Fruit fly (Drosophila melanogaster) whole organism, embryonic: ENCODE measurements around the gene Slh.
A peak's percentile ranks its signal among the peaks of the same experiment; 100 is the strongest.

Experiments used
- B-H2 ChIP-seq: fragments of 200-800 bp; sonication (Bioruptor generic); optimal IDR thresholded peaks from 2 replicates; lab custom pipeline; 2018; ENCODE audit warnings: missing biosample characterization, mild to moderate bottlenecking, missing genetic modification characterization
- Blimp-1 ChIP-seq: fragments of 200-800 bp; sonication (Bioruptor generic); optimal IDR thresholded peaks from 3 replicates; lab custom pipeline; 2018; ENCODE audit warnings: missing biosample characterization, missing genetic modification characterization, mild to moderate bottlenecking, moderate library complexity, missing genetic modification reagents
- C15 ChIP-seq: fragments of 200-800 bp; sonication (Bioruptor generic); IDR thresholded peaks from 3 replicates; pipeline ENCODE4 v1.3.6; 2022; ENCODE audit warnings: missing biosample characterization, missing genetic modification characterization
- CG1024 ChIP-seq: fragments of 200-800 bp; sonication (Bioruptor generic); IDR thresholded peaks from 2 replicates; pipeline ENCODE4 v1.3.6; 2022; ENCODE audit warnings: missing biosample characterization, missing genetic modification characterization
- CG10267 ChIP-seq: fragments of 200-800 bp; sonication (Bioruptor generic); optimal IDR thresholded peaks from 2 replicates; lab custom pipeline; 2018; ENCODE audit warnings: missing biosample characterization, mild to moderate bottlenecking, missing genetic modification characterization, moderate library complexity
- CG11398 ChIP-seq: fragments of 200-800 bp; sonication (Bioruptor generic); optimal IDR thresholded peaks from 2 replicates; lab custom pipeline; 2016; ENCODE audit warnings: missing biosample characterization, missing genetic modification characterization
- CG11504 ChIP-seq: fragments of 200-800 bp; sonication (Bioruptor generic); optimal IDR thresholded peaks from 3 replicates; lab custom pipeline; 2019; ENCODE audit warnings: missing biosample characterization, mild to moderate bottlenecking, missing genetic modification characterization, moderate library complexity
- CG11560 ChIP-seq: fragments of 200-800 bp; sonication (Bioruptor generic); IDR thresholded peaks from 3 replicates; pipeline ENCODE4 v1.3.6; 2022; ENCODE audit warnings: missing biosample characterization, missing genetic modification characterization
- CG12071 ChIP-seq: fragments of 200-800 bp; sonication (Bioruptor generic); optimal IDR thresholded peaks from 3 replicates; lab custom pipeline; 2018; ENCODE audit warnings: missing biosample characterization, mild to moderate bottlenecking, missing genetic modification characterization
- CG12659 ChIP-seq: fragments of 200-800 bp; sonication (Bioruptor generic); optimal IDR thresholded peaks from 3 replicates; lab custom pipeline; 2017; ENCODE audit warnings: mild to moderate bottlenecking, missing biosample characterization, missing genetic modification reagents, missing genetic modification characterization
- CG12942 ChIP-seq: fragments of 200-800 bp; sonication (Bioruptor generic); optimal IDR thresholded peaks from 3 replicates; lab custom pipeline; 2016; ENCODE audit warnings: missing biosample characterization, missing genetic modification characterization
- CG13287 ChIP-seq: fragments of 200-800 bp; sonication (Bioruptor generic); IDR thresholded peaks from 2 replicates; pipeline ENCODE4 v1.3.6; 2022; ENCODE audit warnings: missing biosample characterization, missing genetic modification characterization; ENCODE audit not compliant: partially characterized antibody
- CG14965 ChIP-seq: fragments of 200-800 bp; sonication (Bioruptor generic); optimal IDR thresholded peaks from 2 replicates; lab custom pipeline; 2016; ENCODE audit warnings: missing biosample characterization, missing genetic modification characterization, borderline replicate concordance
- CG17361 ChIP-seq: fragments of 200-800 bp; sonication (Bioruptor generic); IDR thresholded peaks from 3 replicates; pipeline ENCODE4 v1.3.6; 2022; ENCODE audit warnings: missing biosample characterization, missing genetic modification characterization
- CG17568 ChIP-seq: fragments of 200-800 bp; sonication (Bioruptor generic); optimal IDR thresholded peaks from 2 replicates; lab custom pipeline; 2018; ENCODE audit warnings: missing biosample characterization, mild to moderate bottlenecking, missing genetic modification characterization, moderate library complexity
- CG1832 ChIP-seq: fragments of 200-800 bp; sonication (Bioruptor generic); optimal IDR thresholded peaks from 2 replicates; lab custom pipeline; 2017; ENCODE audit warnings: missing biosample characterization, mild to moderate bottlenecking, missing genetic modification characterization, inconsistent platforms
- CG31365 ChIP-seq: fragments of 200-800 bp; sonication (Bioruptor generic); optimal IDR thresholded peaks from 2 replicates; lab custom pipeline; 2018; ENCODE audit warnings: missing biosample characterization, mild to moderate bottlenecking, missing genetic modification characterization
- CG31441 ChIP-seq: fragments of 200-800 bp; sonication (Bioruptor generic); IDR thresholded peaks from 2 replicates; pipeline ENCODE4 v1.3.6; 2022; ENCODE audit warnings: missing biosample characterization, missing genetic modification characterization
- CG4282 ChIP-seq: fragments of 200-800 bp; sonication (Bioruptor generic); optimal IDR thresholded peaks from 2 replicates; lab custom pipeline; 2016; ENCODE audit warnings: missing biosample characterization, missing genetic modification characterization
- CG43689 ChIP-seq: fragments of 200-800 bp; sonication (Bioruptor generic); IDR thresholded peaks from 2 replicates; pipeline ENCODE4 v1.3.6; 2022; ENCODE audit warnings: missing biosample characterization, missing genetic modification characterization
- CG6791 ChIP-seq: fragments of 200-800 bp; sonication (Bioruptor generic); IDR thresholded peaks from 3 replicates; pipeline ENCODE4 v1.3.6; 2022; ENCODE audit warnings: missing biosample characterization, missing genetic modification characterization; ENCODE audit not compliant: partially characterized antibody
- CG7745 ChIP-seq: fragments of 200-800 bp; sonication (Bioruptor generic); optimal IDR thresholded peaks from 2 replicates; lab custom pipeline; 2018; ENCODE audit warnings: missing biosample characterization, mild to moderate bottlenecking, missing genetic modification characterization, moderate library complexity
- CG8388 ChIP-seq: fragments of 200-800 bp; sonication (Bioruptor generic); optimal IDR thresholded peaks from 2 replicates; lab custom pipeline; 2019; ENCODE audit warnings: missing biosample characterization, mild to moderate bottlenecking, missing genetic modification characterization, moderate library complexity
- CG8924 ChIP-seq: fragments of 200-800 bp; optimal IDR thresholded peaks from 3 replicates; lab custom pipeline; 2019; ENCODE audit warnings: missing biosample characterization, mild to moderate bottlenecking, missing genetic modification characterization, moderate library complexity
- CoRest ChIP-seq: fragments of 200-800 bp; sonication (Bioruptor generic); optimal IDR thresholded peaks from 3 replicates; lab custom pipeline; 2018; ENCODE audit warnings: missing biosample characterization, mild to moderate bottlenecking, missing genetic modification characterization, moderate library complexity
- E2f2 ChIP-seq: fragments of 200-800 bp; sonication (Bioruptor generic); IDR thresholded peaks from 2 replicates; pipeline ENCODE4 v1.3.6; 2022; ENCODE audit warnings: missing biosample characterization, missing genetic modification characterization
- Gug ChIP-seq: fragments of 200-800 bp; sonication (Bioruptor generic); IDR thresholded peaks from 4 replicates; pipeline ENCODE4 v1.3.6; 2022; ENCODE audit warnings: missing biosample characterization, missing genetic modification characterization
- Hand ChIP-seq: fragments of 200-800 bp; sonication (Bioruptor generic); optimal IDR thresholded peaks from 2 replicates; lab custom pipeline; 2017; ENCODE audit warnings: mild to moderate bottlenecking, missing biosample characterization, missing genetic modification reagents, missing genetic modification characterization
- Mad ChIP-seq: fragments of 200-800 bp; sonication (Bioruptor generic); optimal IDR thresholded peaks from 2 replicates; lab custom pipeline; 2016; ENCODE audit warnings: missing biosample characterization, missing genetic modification characterization
- Neu2 ChIP-seq: fragments of 200-800 bp; sonication (Bioruptor generic); optimal IDR thresholded peaks from 3 replicates; lab custom pipeline; 2016; ENCODE audit warnings: missing biosample characterization, missing genetic modification characterization, borderline replicate concordance
- Oli ChIP-seq: fragments of 200-800 bp; sonication (Bioruptor generic); optimal IDR thresholded peaks from 2 replicates; lab custom pipeline; 2018; ENCODE audit warnings: missing biosample characterization, mild to moderate bottlenecking, missing genetic modification characterization, moderate library complexity
- ase ChIP-seq: fragments of 200-800 bp; sonication (Bioruptor generic); IDR thresholded peaks from 3 replicates; pipeline ENCODE4 v1.3.6; 2022; ENCODE audit warnings: missing biosample characterization, missing genetic modification characterization
- cg ChIP-seq: fragments of 200-800 bp; sonication (Bioruptor generic); optimal IDR thresholded peaks from 3 replicates; lab custom pipeline; 2019; ENCODE audit warnings: missing biosample characterization, mild to moderate bottlenecking, missing genetic modification characterization, moderate library complexity
- chif ChIP-seq, 2 experiments: fragments of 200-800 bp; sonication (Bioruptor generic); optimal IDR thresholded peaks; 3 replicates each; lab custom pipeline; 2016; ENCODE audit warnings: missing biosample characterization in 2 of 2, missing genetic modification characterization in 2 of 2
- corto ChIP-seq: fragments of 200-800 bp; sonication (Bioruptor generic); optimal IDR thresholded peaks from 2 replicates; lab custom pipeline; 2016; ENCODE audit warnings: missing biosample characterization, mild to moderate bottlenecking, missing genetic modification characterization, moderate library complexity
- danr ChIP-seq: fragments of 200-800 bp; sonication (Bioruptor generic); IDR thresholded peaks from 2 replicates; pipeline ENCODE4 v1.3.6; 2022; ENCODE audit warnings: missing biosample characterization, missing genetic modification characterization
- dmrt11E ChIP-seq: fragments of 200-800 bp; sonication (Bioruptor generic); optimal IDR thresholded peaks from 3 replicates; lab custom pipeline; 2018; ENCODE audit warnings: missing biosample characterization, mild to moderate bottlenecking, missing genetic modification characterization, moderate library complexity
- fu2 ChIP-seq: fragments of 200-800 bp; sonication (Bioruptor generic); optimal IDR thresholded peaks from 2 replicates; lab custom pipeline; 2016; ENCODE audit warnings: missing biosample characterization, missing genetic modification characterization
- gem ChIP-seq: fragments of 200-800 bp; sonication (Bioruptor generic); optimal IDR thresholded peaks from 2 replicates; lab custom pipeline; 2019; ENCODE audit warnings: missing biosample characterization, mild to moderate bottlenecking, missing genetic modification characterization, moderate library complexity
- gt ChIP-seq: fragments of 200-800 bp; sonication (Bioruptor generic); IDR thresholded peaks from 2 replicates; pipeline ENCODE4 v1.3.6; 2022; ENCODE audit warnings: missing biosample characterization, missing genetic modification characterization
- lbe ChIP-seq: fragments of 200-800 bp; sonication (Bioruptor generic); optimal IDR thresholded peaks from 2 replicates; lab custom pipeline; 2016; ENCODE audit warnings: missing biosample characterization, mild to moderate bottlenecking, missing genetic modification characterization
- lola ChIP-seq, 3 experiments: fragments of >200 bp in 2 of 3; fragments of 200-800 bp in 1 of 3; sonication (Bioruptor generic) in 1 of 3; optimal IDR thresholded peaks; 2 replicates each; lab custom pipeline; 2017 to 2019; ENCODE audit warnings: missing biosample characterization in 3 of 3, missing genetic modification characterization in 3 of 3, mild to moderate bottlenecking in 1 of 3, moderate library complexity in 1 of 3
- nom ChIP-seq: fragments of 200-800 bp; sonication (Bioruptor generic); optimal IDR thresholded peaks from 2 replicates; lab custom pipeline; 2017; ENCODE audit warnings: missing biosample characterization, missing genetic modification characterization, mild to moderate bottlenecking, moderate library complexity, missing genetic modification reagents
- pfk ChIP-seq: fragments of 200-800 bp; sonication (Bioruptor generic); optimal IDR thresholded peaks from 2 replicates; lab custom pipeline; 2018; ENCODE audit warnings: missing biosample characterization, mild to moderate bottlenecking, missing genetic modification characterization, moderate library complexity
- pros ChIP-seq: fragments of 200-800 bp; sonication (Bioruptor generic); optimal IDR thresholded peaks from 3 replicates; lab custom pipeline; 2019; ENCODE audit warnings: missing biosample characterization, mild to moderate bottlenecking, missing genetic modification characterization, moderate library complexity
- pum ChIP-seq: fragments of 200-800 bp; sonication (Bioruptor generic); optimal IDR thresholded peaks from 2 replicates; lab custom pipeline; 2016; ENCODE audit warnings: missing biosample characterization, missing genetic modification characterization
- sens ChIP-seq: fragments of 200-800 bp; sonication (Bioruptor generic); peaks from one replicate; lab custom pipeline; 2016; ENCODE audit warnings: missing biosample characterization, missing genetic modification characterization
- tll ChIP-seq, 2 experiments: fragments of 200-800 bp in 1 of 2; fragments of >200 bp in 1 of 2; sonication (Bioruptor generic) in 1 of 2; optimal IDR thresholded peaks; 2 replicates each; lab custom pipeline; 2017 to 2019; ENCODE audit warnings: missing biosample characterization in 2 of 2, missing genetic modification characterization in 2 of 2, mild to moderate bottlenecking in 1 of 2, moderate library complexity in 1 of 2
- ttk ChIP-seq: fragments of 200-800 bp; sonication (Bioruptor generic); IDR thresholded peaks from 2 replicates; pipeline ENCODE4 v2.1.2; 2022; ENCODE audit warnings: missing biosample characterization, missing genetic modification characterization
- vvl ChIP-seq: fragments of 200-800 bp; sonication (Bioruptor generic); IDR thresholded peaks from 2 replicates; pipeline ENCODE4 v1.3.6; 2022; ENCODE audit warnings: missing biosample characterization, missing genetic modification characterization
- zfh2 ChIP-seq: fragments of 200-800 bp; sonication (Bioruptor generic); optimal IDR thresholded peaks from 2 replicates; lab custom pipeline; 2016; ENCODE audit warnings: missing biosample characterization, missing genetic modification characterization

Gene Slh

DNA sequence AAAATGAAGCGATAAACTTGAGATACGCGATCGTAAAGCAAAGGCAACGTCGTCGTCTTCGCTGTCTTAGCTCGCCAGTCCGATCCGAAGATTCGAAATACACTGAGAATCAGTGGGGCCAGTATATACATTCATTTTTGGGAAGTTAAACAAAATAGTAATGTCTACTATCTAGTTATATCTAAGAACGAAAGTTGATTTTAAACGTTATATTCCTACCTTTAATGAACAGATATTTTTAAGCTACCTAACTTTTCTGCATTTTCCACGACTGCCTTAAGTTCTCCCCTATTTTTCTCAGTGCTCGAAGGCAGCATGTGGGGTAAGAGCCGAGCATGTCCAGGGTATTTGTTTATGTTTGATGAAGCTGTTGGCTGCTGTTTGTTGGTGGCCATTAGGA lies 5.6 kb downstream of the Slh start (continued):
- TF ChIP-seq nom = peak; percentile 58
- TF ChIP-seq lola (GFP tag; optimal IDR thresholded peaks at IDR 0.05; lab: Kevin White, UChicago) = peak in 1 of 3 experiments; percentile 38
- TF ChIP-seq Neu2 (GFP tag; lab: Kevin White, UChicago) = no peak
- no peak for TF ChIP-seq CG8924 (tag; lab: Kevin White, UChicago)
- TF ChIP-seq chif (GFP tag; optimal IDR thresholded peaks at IDR 0.05; lab: Kevin White, UChicago) = peak in 1 of 2 experiments; percentile 14
- TF ChIP-seq Hand (GFP tag; lab: Kevin White, UChicago) = no peak
- TF ChIP-seq lbe (GFP tag; lab: Kevin White, UChicago) = peak; percentile 56
- TF ChIP-seq CG6791 = no peak
- peak; percentile 53 for TF ChIP-seq dmrt11E (tag; lab: Kevin White, UChicago)
- peak; percentile 16 for TF ChIP-seq CG10267 (tag; lab: Kevin White, UChicago)
- TF ChIP-seq CG11560 (tag; lab: Robert Waterston, UW) = no peak
- no peak for TF ChIP-seq cg
- TF ChIP-seq gem (tag; lab: Kevin White, UChicago) = peak; percentile 41
- TF ChIP-seq ttk (GFP tag; lab: Robert Waterston, UW) = no peak
- TF ChIP-seq CG11398 (GFP tag; lab: Kevin White, UChicago) = no peak
- TF ChIP-seq CG12942 = no peak
- TF ChIP-seq pum = no peak
- TF ChIP-seq Blimp-1 (GFP tag; lab: Kevin White, UChicago) = peak; percentile 13
- no peak for TF ChIP-seq pfk (GFP tag; lab: Kevin White, UChicago)
- no peak for TF ChIP-seq CG12659 (GFP tag; lab: Kevin White, UChicago)
- no peak for TF ChIP-seq CG17568 (GFP tag; lab: Kevin White, UChicago)
- no peak for TF ChIP-seq ase (GFP tag; lab: Robert Waterston, UW)
- TF ChIP-seq CG14965 (GFP tag; lab: Kevin White, UChicago) = no peak
- no peak for TF ChIP-seq CG13287 (GFP tag; lab: Robert Waterston, UW)
- TF ChIP-seq CG11504 (tag; lab: Kevin White, UChicago) = peak; percentile 16
- TF ChIP-seq CG31441 (GFP tag; lab: Robert Waterston, UW) = 0 out of 2 replicates have a peak, but pooled peaks have one; percentile 13
- no peak for TF ChIP-seq Mad (GFP tag; lab: Kevin White, UChicago)
- TF ChIP-seq tll (GFP tag; optimal IDR thresholded peaks at IDR 0.05; lab: Kevin White, UChicago) = no peak
- no peak for TF ChIP-seq gt (GFP tag; lab: Robert Waterston, UW)
- no peak for TF ChIP-seq CoRest (tag; lab: Kevin White, UChicago)
- TF ChIP-seq CG31365 (tag; lab: Kevin White, UChicago) = no peak
- TF ChIP-seq corto (GFP tag; lab: Kevin White, UChicago) = peak; percentile 39
- TF ChIP-seq pros (GFP tag; lab: Kevin White, UChicago) = no peak
- no peak for TF ChIP-seq CG17361 (GFP tag; lab: Robert Waterston, UW)
- no peak for TF ChIP-seq CG43689
- TF ChIP-seq Gug (GFP tag; lab: Robert Waterston, UW) = no peak
- peak; percentile 45 for TF ChIP-seq sens
- TF ChIP-seq Oli (tag; lab: Kevin White, UChicago) = no peak
- TF ChIP-seq vvl (GFP tag; lab: Robert Waterston, UW) = no peak
- TF ChIP-seq, all 482 proteins: peak for 36

dm6 chr2L:2485272-2485671 lies 7.2 kb downstream of the Slh start:
- TF ChIP-seq C15 (GFP tag; lab: Robert Waterston, UW) (no peak), CG1024 (GFP tag; lab: Robert Waterston, UW) (no peak), CG12071 (GFP tag; lab: Kevin White, UChicago) (no peak), CG7745 (tag; lab: Kevin White, UChicago) (no peak), CG4282 (GFP tag; lab: Kevin White, UChicago) (no peak), fu2 (GFP tag; lab: Kevin White, UChicago) (no peak), CG1832 (GFP tag; lab: Kevin White, UChicago) (no peak), zfh2 (no peak), B-H2 (GFP tag; lab: Kevin White, UChicago) (no peak), danr (GFP tag; lab: Robert Waterston, UW) (no peak), CG8388 (GFP tag; lab: Kevin White, UChicago) (peak; percentile 2), E2f2 (GFP tag; lab: Robert Waterston, UW) (no peak)
